Worm (Caenorhabditis elegans) whole organism, L4 larva: ENCODE measurements around the gene rpl-18.

Experiments used
- aha-1 ChIP-seq: fragments of 150-350 bp; peaks from one replicate; lab custom pipeline; 2014; ENCODE audit warnings: missing biosample characterization, missing genetic modification characterization
- dmd-6 ChIP-seq: fragments of 200-800 bp; sonication (Bioruptor generic); IDR thresholded peaks from 2 replicates; pipeline ENCODE4 v1.3.6; 2022; ENCODE audit warnings: missing genetic modification reagents, missing genetic modification characterization, missing compliant biosample characterization
- duxl-1 ChIP-seq: sonication (generic microtip); optimal IDR thresholded peaks from 2 replicates; lab custom pipeline; 2016; ENCODE audit warnings: mild to moderate bottlenecking, missing genetic modification characterization, moderate library complexity, missing compliant biosample characterization; ENCODE audit not compliant: poor library complexity
- egl-43 ChIP-seq: fragments of 200-800 bp; sonication (Bioruptor generic); IDR thresholded peaks from 2 replicates; pipeline ENCODE4 v1.3.6; 2022; ENCODE audit warnings: missing genetic modification reagents, missing genetic modification characterization, missing compliant biosample characterization
- lin-39 ChIP-seq: fragments of 150-350 bp; optimal IDR thresholded peaks from 2 replicates; lab custom pipeline; 2014; ENCODE audit warnings: missing biosample characterization, missing genetic modification reagents, missing genetic modification characterization
- lsy-2 ChIP-seq, 2 experiments: fragments of 150-350 bp in 1 of 2; sonication (generic microtip) in 1 of 2; optimal IDR thresholded peaks; 2 replicates each; lab custom pipeline; 2014 to 2017; ENCODE audit warnings: missing biosample characterization in 2 of 2, missing genetic modification characterization in 2 of 2
- mxl-2 ChIP-seq: fragments of 200-800 bp; sonication (Bioruptor generic); conservative IDR thresholded peaks from 2 replicates; pipeline ENCODE4 v1.3.6; 2022; ENCODE audit warnings: missing genetic modification reagents, missing genetic modification characterization, missing compliant biosample characterization
- nhr-10 ChIP-seq: fragments of 150-350 bp; optimal IDR thresholded peaks from 2 replicates; lab custom pipeline; 2014; ENCODE audit warnings: missing biosample characterization, missing genetic modification characterization
- nhr-11 ChIP-seq: fragments of 150-350 bp; optimal IDR thresholded peaks from 2 replicates; lab custom pipeline; 2014; ENCODE audit warnings: missing biosample characterization, missing genetic modification characterization
- nhr-25 ChIP-seq: sonication (generic microtip); optimal IDR thresholded peaks from 2 replicates; lab custom pipeline; 2017; ENCODE audit warnings: missing genetic modification characterization, mild to moderate bottlenecking, missing compliant biosample characterization, antibody characterized with exemption, moderate library complexity, borderline replicate concordance; ENCODE audit not compliant: insufficient read depth
- nhr-76 ChIP-seq: fragments of 150-350 bp; optimal IDR thresholded peaks from 2 replicates; lab custom pipeline; 2014; ENCODE audit warnings: missing biosample characterization, missing genetic modification characterization
- unc-39 ChIP-seq: sonication (generic microtip); optimal IDR thresholded peaks from 2 replicates; lab custom pipeline; 2017; ENCODE audit warnings: missing biosample characterization, missing genetic modification characterization
- unc-62 ChIP-seq, 3 experiments: fragments of 150-350 bp in 1 of 3; sonication (generic microtip); optimal IDR thresholded peaks in 2 of 3; peaks in 1 of 3; 1 replicate in 1 of 3; 2 replicates in 2 of 3; lab custom pipeline; 2014 to 2017; ENCODE audit warnings: missing biosample characterization in 3 of 3, missing genetic modification characterization in 3 of 3, missing genetic modification reagents in 3 of 3, missing genotype in 1 of 3
- zfp-2 ChIP-seq: sonication (generic microtip); optimal IDR thresholded peaks from 2 replicates; lab custom pipeline; 2016; ENCODE audit warnings: mild to moderate bottlenecking, missing genetic modification characterization, missing compliant biosample characterization

DNA sequence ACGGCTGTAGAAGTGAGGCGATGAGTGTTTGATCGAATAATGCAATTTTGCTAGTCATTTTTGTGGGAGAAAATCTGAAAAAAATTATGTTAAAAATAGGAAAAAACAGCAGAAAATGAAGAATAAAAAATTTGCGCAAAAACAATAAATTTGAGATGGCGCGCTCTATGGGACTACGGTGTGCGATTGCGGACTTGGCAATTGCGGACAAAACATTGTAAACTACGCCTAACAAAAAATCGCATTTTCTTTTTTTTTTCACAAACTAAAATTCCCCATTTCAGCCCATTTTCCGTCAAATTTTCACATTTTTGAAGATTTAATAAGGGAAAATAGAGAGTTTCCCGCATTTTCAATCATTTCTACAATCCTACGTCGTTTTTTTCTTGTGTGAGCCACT lies 11.0 kb downstream of the rpl-18 start, which contains the start of the genes sas-6 and Y45F10D.7:
- TF ChIP-seq nhr-10 (tag; lab: Kevin White, UChicago) (no peak), nhr-25 (tag; lab: Kevin White, UChicago) (no peak), dmd-6 (peak; percentile 40; the same call in 1 of the 2 replicates), unc-39 (tag; lab: Kevin White, UChicago) (no peak), mxl-2 (GFP tag; lab: Robert Waterston, UW) (no peak), unc-62 (GFP tag; optimal IDR thresholded peaks at IDR 0.05 in 1 of 2; lab: Kevin White, UChicago) (peak in 1 of 2 experiments; percentile 40), unc-62 (tag; optimal IDR thresholded peaks at IDR 0.05; lab: Kevin White, UChicago) (no peak), egl-43 (no peak), nhr-76 (tag; lab: Kevin White, UChicago) (no peak), zfp-2 (tag; lab: Kevin White, UChicago) (no peak), aha-1 (peak; percentile 96), lsy-2 (tag; optimal IDR thresholded peaks at IDR 0.05; lab: Kevin White, UChicago) (peak; percentile 92 to 99), lin-39 (no peak), nhr-11 (tag; lab: Kevin White, UChicago) (peak; percentile 13), duxl-1 (tag; lab: Kevin White, UChicago) (no peak)
